Worm (Caenorhabditis elegans): ENCODE results near the gene xbx-9.

ce11 chrV:12719713-12720112 is 14.3 kb upstream of the xbx-9 start, which contains the start of gene R11D1.7:
- TF ChIP-seq R02D3.7 (tag; optimal IDR thresholded peaks at IDR 0.05) (no peak), ztf-4 (tag; optimal IDR thresholded peaks at IDR 0.05) (no peak), mab-5 (tag; optimal IDR thresholded peaks at IDR 0.05) (no peak), elt-3 (tag; optimal IDR thresholded peaks at IDR 0.05) (no peak), lsy-2 (tag; optimal IDR thresholded peaks at IDR 0.05) (no peak), aly-2 (tag; optimal IDR thresholded peaks at IDR 0.05) (no peak)
